Worm (Caenorhabditis elegans) whole organism, mixed stage, embryonic: Measurements from ENCODE around the gene ctsa-4.1.
A peak's percentile ranks its signal among the peaks of the same experiment; 100 is the strongest.

ENCODE experiments used
- M03D4.4 ChIP-seq: sonication (generic microtip); optimal IDR thresholded peaks from 2 replicates; lab custom pipeline; 2017; ENCODE audit warnings: mild to moderate bottlenecking, missing genetic modification characterization, missing compliant biosample characterization
- bed-3 ChIP-seq: fragments of 200-800 bp; sonication (Bioruptor generic); optimal IDR thresholded peaks from 3 replicates; lab custom pipeline; 2018; ENCODE audit warnings: mild to moderate bottlenecking, missing genetic modification characterization, moderate library complexity, missing compliant biosample characterization
- blmp-1 ChIP-seq: fragments of 150-350 bp; optimal IDR thresholded peaks from 2 replicates; lab custom pipeline; 2014; ENCODE audit warnings: missing biosample characterization, missing genetic modification characterization
- ceh-39 ChIP-seq: fragments of 150-350 bp; optimal IDR thresholded peaks from 2 replicates; lab custom pipeline; 2014; ENCODE audit warnings: missing biosample characterization, missing genetic modification characterization
- ceh-43 ChIP-seq: fragments of 200-800 bp; sonication (Bioruptor generic); optimal IDR thresholded peaks from 2 replicates; lab custom pipeline; 2018; ENCODE audit warnings: mild to moderate bottlenecking, missing genetic modification characterization, moderate library complexity, missing compliant biosample characterization
- ceh-83 ChIP-seq: fragments of 200-800 bp; sonication (Bioruptor generic); optimal IDR thresholded peaks from 2 replicates; lab custom pipeline; 2018; ENCODE audit warnings: mild to moderate bottlenecking, missing genetic modification characterization, missing compliant biosample characterization
- ces-1 ChIP-seq: fragments of 150-350 bp; optimal IDR thresholded peaks from 2 replicates; lab custom pipeline; 2014; ENCODE audit warnings: missing biosample characterization, missing genetic modification reagents, missing genetic modification characterization
- cnd-1 ChIP-seq: fragments of 200-800 bp; sonication (Bioruptor generic); optimal IDR thresholded peaks from 2 replicates; lab custom pipeline; 2018; ENCODE audit warnings: mild to moderate bottlenecking, missing genetic modification characterization, missing compliant biosample characterization
- drap-1 ChIP-seq: fragments of 200-800 bp; sonication (Bioruptor generic); optimal IDR thresholded peaks from 3 replicates; lab custom pipeline; 2018; ENCODE audit warnings: mild to moderate bottlenecking, missing genetic modification characterization, missing compliant biosample characterization
- elt-1 ChIP-seq: sonication (generic microtip); optimal IDR thresholded peaks from 2 replicates; lab custom pipeline; 2017; ENCODE audit warnings: missing genetic modification characterization, mild to moderate bottlenecking, missing compliant biosample characterization, antibody characterized with exemption, moderate library complexity, borderline replicate concordance; ENCODE audit not compliant: insufficient read depth
- elt-3 ChIP-seq: fragments of 150-350 bp; optimal IDR thresholded peaks from 2 replicates; lab custom pipeline; 2014; ENCODE audit warnings: missing biosample characterization, missing genetic modification characterization
- flh-1 ChIP-seq: fragments of 200-800 bp; sonication (Bioruptor generic); optimal IDR thresholded peaks from 2 replicates; lab custom pipeline; 2018; ENCODE audit warnings: mild to moderate bottlenecking, missing genetic modification characterization, moderate library complexity, missing compliant biosample characterization
- ham-2 ChIP-seq: fragments of 200-800 bp; sonication (Bioruptor generic); optimal IDR thresholded peaks from 2 replicates; lab custom pipeline; 2018; ENCODE audit warnings: mild to moderate bottlenecking, missing genetic modification characterization, missing compliant biosample characterization
- hlh-1 ChIP-seq: fragments of 150-350 bp; optimal IDR thresholded peaks from 2 replicates; lab custom pipeline; 2014; ENCODE audit warnings: missing biosample characterization, missing genetic modification reagents, missing genetic modification characterization
- lin-13 ChIP-seq: fragments of 150-350 bp; optimal IDR thresholded peaks from 2 replicates; lab custom pipeline; 2014; ENCODE audit warnings: missing biosample characterization, missing genetic modification characterization
- lin-32 ChIP-seq: fragments of 200-800 bp; sonication (Bioruptor generic); optimal IDR thresholded peaks from 2 replicates; lab custom pipeline; 2018; ENCODE audit warnings: mild to moderate bottlenecking, missing genetic modification characterization, missing compliant biosample characterization
- lsy-2 ChIP-seq: fragments of 150-350 bp; optimal IDR thresholded peaks from 2 replicates; lab custom pipeline; 2014; ENCODE audit warnings: missing biosample characterization, missing genetic modification characterization
- mab-5 ChIP-seq: fragments of 150-350 bp; optimal IDR thresholded peaks from 2 replicates; lab custom pipeline; 2014; ENCODE audit warnings: missing biosample characterization, missing genetic modification characterization
- mep-1 ChIP-seq: fragments of 150-350 bp; optimal IDR thresholded peaks from 2 replicates; lab custom pipeline; 2017; ENCODE audit warnings: missing biosample characterization, missing genetic modification reagents, missing genetic modification characterization, inconsistent platforms
- mls-2 ChIP-seq: sonication (generic microtip); optimal IDR thresholded peaks from 2 replicates; lab custom pipeline; 2016; ENCODE audit warnings: mild to moderate bottlenecking, missing genetic modification characterization, moderate library complexity, missing compliant biosample characterization
- nhr-12 ChIP-seq: fragments of 150-350 bp; optimal IDR thresholded peaks from 2 replicates; lab custom pipeline; 2014; ENCODE audit warnings: missing biosample characterization, missing genetic modification characterization
- nhr-2 ChIP-seq: fragments of 150-350 bp; optimal IDR thresholded peaks from 2 replicates; lab custom pipeline; 2014; ENCODE audit warnings: missing biosample characterization, missing genetic modification characterization
- nhr-237 ChIP-seq: fragments of 150-350 bp; optimal IDR thresholded peaks from 2 replicates; lab custom pipeline; 2014; ENCODE audit warnings: missing biosample characterization, missing genetic modification characterization
- nhr-28 ChIP-seq: fragments of 150-350 bp; optimal IDR thresholded peaks from 2 replicates; lab custom pipeline; 2014; ENCODE audit warnings: missing biosample characterization, missing genetic modification characterization
- nhr-76 ChIP-seq: sonication (generic microtip); optimal IDR thresholded peaks from 2 replicates; lab custom pipeline; 2017; ENCODE audit warnings: missing biosample characterization, missing genetic modification characterization
- pha-4 ChIP-seq: fragments of 150-350 bp; optimal IDR thresholded peaks from 2 replicates; lab custom pipeline; 2018; ENCODE audit warnings: missing biosample characterization, missing genetic modification reagents, missing genetic modification characterization
- sem-2 ChIP-seq: fragments of 200-800 bp; sonication (Bioruptor generic); optimal IDR thresholded peaks from 2 replicates; lab custom pipeline; 2018; ENCODE audit warnings: mild to moderate bottlenecking, missing genetic modification characterization, missing compliant biosample characterization
- snpc-4 ChIP-seq: fragments of 150-350 bp; optimal IDR thresholded peaks from 2 replicates; lab custom pipeline; 2014; ENCODE audit warnings: missing biosample characterization, missing genetic modification characterization
- sptf-1 ChIP-seq: sonication (generic microtip); optimal IDR thresholded peaks from 2 replicates; lab custom pipeline; 2017; ENCODE audit warnings: mild to moderate bottlenecking, missing genetic modification characterization, moderate library complexity, missing compliant biosample characterization
- tbx-8 ChIP-seq: fragments of 200-800 bp; sonication (Bioruptor generic); optimal IDR thresholded peaks from 2 replicates; lab custom pipeline; 2018; ENCODE audit warnings: mild to moderate bottlenecking, missing genetic modification characterization, moderate library complexity, missing compliant biosample characterization
- unc-120 ChIP-seq: sonication (generic microtip); optimal IDR thresholded peaks from 2 replicates; lab custom pipeline; 2017; ENCODE audit warnings: missing genetic modification characterization, missing compliant biosample characterization; ENCODE audit not compliant: poor library complexity, severe bottlenecking
- unc-39 ChIP-seq: fragments of 150-350 bp; optimal IDR thresholded peaks from 2 replicates; lab custom pipeline; 2014; ENCODE audit warnings: missing biosample characterization, missing genetic modification characterization
- unc-62 ChIP-seq: fragments of 150-350 bp; optimal IDR thresholded peaks from 2 replicates; lab custom pipeline; 2014; ENCODE audit warnings: missing biosample characterization, missing genetic modification reagents, missing genetic modification characterization
- zip-8 ChIP-seq: fragments of 150-350 bp; optimal IDR thresholded peaks from 2 replicates; lab custom pipeline; 2014; ENCODE audit warnings: missing biosample characterization, missing genetic modification characterization
- ztf-11 ChIP-seq: fragments of 150-350 bp; optimal IDR thresholded peaks from 2 replicates; lab custom pipeline; 2014; ENCODE audit warnings: missing biosample characterization, missing genetic modification characterization

Gene ctsa-4.1

DNA sequence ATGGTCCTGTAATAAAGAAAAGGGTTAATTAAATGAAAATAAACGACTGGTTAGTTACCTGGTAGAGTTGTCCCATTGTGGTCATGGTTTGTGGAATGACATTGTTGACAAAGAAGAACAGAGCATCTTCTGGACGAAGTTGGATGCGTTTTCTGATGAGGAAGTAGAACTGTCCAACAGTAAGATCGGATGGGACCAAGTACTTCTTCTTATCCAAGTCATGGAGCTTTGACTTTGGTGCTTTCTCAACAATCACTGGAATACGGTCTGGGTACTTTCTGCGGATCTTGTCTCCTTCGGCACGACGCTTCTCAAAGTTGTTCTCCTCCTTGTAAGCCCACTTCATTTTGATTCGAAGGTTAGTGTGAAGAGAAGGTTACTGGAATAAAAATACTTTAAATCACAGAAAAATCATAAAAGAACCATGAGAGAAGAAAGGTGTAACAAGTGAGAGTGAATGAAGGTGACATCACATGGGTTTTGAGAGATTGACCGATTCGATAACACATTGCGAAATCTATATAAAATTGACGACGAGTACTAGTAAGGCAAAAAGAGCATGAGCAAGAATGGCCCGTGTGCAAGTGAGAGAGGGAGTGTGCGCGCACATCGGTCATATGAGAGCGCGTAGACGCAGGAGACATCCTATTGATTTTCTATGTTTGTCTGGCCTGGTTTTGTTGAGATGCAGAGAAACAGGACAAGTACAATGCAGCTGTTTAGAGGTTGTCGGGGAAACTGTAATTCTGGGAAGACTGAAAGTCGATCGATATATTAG, 19.3 kb upstream of the ctsa-4.1 start, which contains the start of gene lgg-1:
lgg-1 (minus strand) TSS at position 379 of the 778 bp plus-strand sequence.
- TF ChIP-seq tbx-8 (GFP tag; lab: Kevin White, UChicago) = no peak
- TF ChIP-seq nhr-2 (tag; lab: Kevin White, UChicago) = no peak
- no peak for TF ChIP-seq hlh-1 (tag; lab: Kevin White, UChicago)
- no peak for TF ChIP-seq ham-2 (GFP tag; lab: Kevin White, UChicago)
- TF ChIP-seq blmp-1 (tag; lab: Kevin White, UChicago) = no peak
- TF ChIP-seq mls-2 = no peak
- TF ChIP-seq nhr-237 = peak; percentile 5
- TF ChIP-seq elt-1 = peak; percentile 73
- TF ChIP-seq pha-4 = peak; percentile 22
- peak; percentile 18 for TF ChIP-seq ceh-39 (tag; lab: Kevin White, UChicago)
- TF ChIP-seq lin-32 (GFP tag; lab: Kevin White, UChicago) = peak; percentile 44
- no peak for TF ChIP-seq M03D4.4
- TF ChIP-seq sem-2 (GFP tag; lab: Kevin White, UChicago) = no peak
- TF ChIP-seq sptf-1 = peak; percentile 35
- TF ChIP-seq nhr-76 (tag; lab: Kevin White, UChicago) = no peak
- no peak for TF ChIP-seq bed-3 (GFP tag; lab: Kevin White, UChicago)
- TF ChIP-seq lin-13 = peak; percentile 47
- TF ChIP-seq unc-39 (tag; lab: Kevin White, UChicago) = no peak
- peak; percentile 31 for TF ChIP-seq ces-1
- TF ChIP-seq zip-8 = no peak
- TF ChIP-seq snpc-4 = no peak
- no peak for TF ChIP-seq elt-3
- TF ChIP-seq nhr-12 (tag; lab: Kevin White, UChicago) = no peak
- TF ChIP-seq ztf-11 (tag; lab: Kevin White, UChicago) = no peak
- TF ChIP-seq flh-1 (GFP tag; lab: Kevin White, UChicago) = no peak
- peak; percentile 34 for TF ChIP-seq mep-1
- TF ChIP-seq cnd-1 = no peak
- no peak for TF ChIP-seq nhr-28

DNA sequence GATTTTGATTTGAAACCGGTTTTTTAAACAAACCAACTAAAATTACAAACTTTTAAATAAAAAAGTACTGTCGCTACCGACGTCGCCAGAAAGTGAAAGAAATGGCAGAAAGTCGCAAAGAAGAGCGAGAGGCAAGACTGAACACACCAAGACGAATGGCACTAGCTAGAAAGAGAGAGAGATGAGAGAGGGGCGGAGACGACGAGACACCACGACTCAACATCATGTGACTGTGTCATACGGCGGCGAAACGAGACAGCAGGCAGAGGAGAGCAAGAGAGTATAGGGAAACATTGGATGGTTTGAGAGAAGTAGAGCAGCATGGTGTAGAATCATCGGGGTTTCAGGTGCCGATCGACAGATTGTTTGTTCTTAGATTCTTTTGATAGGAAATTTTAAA, 18.4 kb upstream of the ctsa-4.1 start:
- peak; percentile 68 for TF ChIP-seq ham-2 (GFP tag; lab: Kevin White, UChicago)
- TF ChIP-seq sptf-1 = no peak
- TF ChIP-seq nhr-2 (tag; lab: Kevin White, UChicago) = peak; percentile 22
- TF ChIP-seq mls-2 = no peak
- peak; percentile 36 for TF ChIP-seq unc-120 (tag; lab: Kevin White, UChicago)
- no peak for TF ChIP-seq tbx-8 (GFP tag; lab: Kevin White, UChicago)
- TF ChIP-seq flh-1 (GFP tag; lab: Kevin White, UChicago) = no peak
- peak; percentile 29 for TF ChIP-seq nhr-237
- TF ChIP-seq snpc-4 = no peak
- TF ChIP-seq zip-8 = no peak
- no peak for TF ChIP-seq bed-3 (GFP tag; lab: Kevin White, UChicago)
- TF ChIP-seq ztf-11 (tag; lab: Kevin White, UChicago) = peak; percentile 25
- TF ChIP-seq nhr-76 (tag; lab: Kevin White, UChicago) = no peak
- peak; percentile 83 for TF ChIP-seq unc-62 (GFP tag; lab: Kevin White, UChicago)
- no peak for TF ChIP-seq elt-1
- TF ChIP-seq lin-32 (GFP tag; lab: Kevin White, UChicago) = no peak
- TF ChIP-seq drap-1 (GFP tag; lab: Kevin White, UChicago) = no peak
- peak; percentile 4 for TF ChIP-seq lin-13
- no peak for TF ChIP-seq unc-39 (tag; lab: Kevin White, UChicago)
- no peak for TF ChIP-seq cnd-1
- peak; percentile 12 for TF ChIP-seq M03D4.4
- peak; percentile 91 for TF ChIP-seq pha-4
- TF ChIP-seq blmp-1 (tag; lab: Kevin White, UChicago) = peak; percentile 31
- no peak for TF ChIP-seq mab-5
- no peak for TF ChIP-seq nhr-12 (tag; lab: Kevin White, UChicago)
- no peak for TF ChIP-seq ceh-43 (GFP tag; lab: Kevin White, UChicago)
- peak; percentile 53 for TF ChIP-seq lsy-2
- no peak for TF ChIP-seq ceh-39 (tag; lab: Kevin White, UChicago)
- peak; percentile 87 for TF ChIP-seq hlh-1 (tag; lab: Kevin White, UChicago)
- TF ChIP-seq ces-1 = no peak
- peak; percentile 74 for TF ChIP-seq mep-1
- TF ChIP-seq elt-3 = no peak
- no peak for TF ChIP-seq ceh-83 (GFP tag; lab: Kevin White, UChicago)
- TF ChIP-seq nhr-28 = no peak
- no peak for TF ChIP-seq sem-2 (GFP tag; lab: Kevin White, UChicago)

DNA sequence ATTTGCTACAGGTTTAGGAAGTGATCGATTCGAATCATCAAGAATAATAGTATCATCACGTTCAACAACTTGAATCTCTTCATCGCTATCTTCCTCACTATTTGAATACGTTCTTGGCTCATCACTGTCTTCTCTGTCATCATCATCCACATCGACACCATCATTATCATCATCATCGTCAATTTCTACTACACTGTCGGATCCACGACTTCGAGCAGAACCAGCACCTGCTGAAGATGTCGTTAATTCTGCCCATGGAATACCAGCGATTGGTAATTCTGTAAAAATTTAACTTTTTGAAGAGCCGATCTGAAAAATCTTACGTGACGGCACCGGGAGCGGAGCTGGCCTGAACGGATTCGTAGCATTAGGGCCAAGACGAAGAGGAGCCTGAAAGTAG, 16.8 kb upstream of the ctsa-4.1 start:
- TF ChIP-seq snpc-4 (no peak), flh-1 (GFP tag; lab: Kevin White, UChicago) (no peak)
- TF ChIP-seq, all 35 proteins: peak for 0
